Worm (Caenorhabditis elegans) whole organism, L4 larva: ENCODE data around the gene C12D12.1.

Experiments used
- D1046.2 ChIP-seq: fragments of 200-800 bp; sonication (Bioruptor generic); IDR thresholded peaks from 2 replicates; pipeline ENCODE4 v1.3.6; 2022; ENCODE audit warnings: missing genetic modification characterization, missing compliant biosample characterization
- F10B5.3 ChIP-seq: sonication (generic microtip); optimal IDR thresholded peaks from 2 replicates; lab custom pipeline; 2016; ENCODE audit warnings: mild to moderate bottlenecking, missing genetic modification characterization, missing compliant biosample characterization
- F37D6.2 ChIP-seq: sonication (generic microtip); optimal IDR thresholded peaks from 2 replicates; lab custom pipeline; 2016; ENCODE audit warnings: mild to moderate bottlenecking, missing genetic modification characterization, missing compliant biosample characterization
- T26A8.4 ChIP-seq: fragments of 200-800 bp; sonication (Bioruptor generic); IDR thresholded peaks from 2 replicates; pipeline ENCODE4 v1.3.6; 2022; ENCODE audit warnings: missing genetic modification characterization, missing compliant biosample characterization
- Y75B8A.6 ChIP-seq: fragments of 200-800 bp; sonication (Bioruptor generic); IDR thresholded peaks from 2 replicates; pipeline ENCODE4 v1.3.6; 2022; ENCODE audit warnings: missing genetic modification reagents, missing genetic modification characterization, missing compliant biosample characterization
- ZK546.5 ChIP-seq, 2 experiments: sonication (generic microtip); optimal IDR thresholded peaks; 2 replicates each; lab custom pipeline; 2017; ENCODE audit warnings: missing biosample characterization in 2 of 2, missing genetic modification characterization in 2 of 2
- aha-1 ChIP-seq: fragments of 150-350 bp; peaks from one replicate; lab custom pipeline; 2014; ENCODE audit warnings: missing biosample characterization, missing genetic modification characterization
- aly-2 ChIP-seq: sonication (generic microtip); optimal IDR thresholded peaks from 2 replicates; lab custom pipeline; 2018; ENCODE audit warnings: missing biosample characterization, missing genetic modification characterization
- arid-1 ChIP-seq: fragments of 200-800 bp; sonication (Bioruptor generic); conservative IDR thresholded peaks from 2 replicates; pipeline ENCODE4 v1.3.6; 2022; ENCODE audit warnings: missing genetic modification reagents, missing genetic modification characterization, missing compliant biosample characterization
- ceh-44 ChIP-seq: fragments of 200-800 bp; sonication (Bioruptor generic); IDR thresholded peaks from 2 replicates; pipeline ENCODE4 v1.3.6; 2022; ENCODE audit warnings: missing genetic modification reagents, missing genetic modification characterization, missing compliant biosample characterization
- cey-2 ChIP-seq: sonication (generic microtip); optimal IDR thresholded peaks from 3 replicates; lab custom pipeline; 2017; ENCODE audit warnings: missing genetic modification characterization, mild to moderate bottlenecking, missing compliant biosample characterization, antibody characterized with exemption, borderline replicate concordance; ENCODE audit not compliant: insufficient read depth
- daf-16 ChIP-seq, 3 experiments: sonication (generic microtip); optimal IDR thresholded peaks; 2 replicates each; lab custom pipeline; 2016 to 2017; ENCODE audit warnings: missing genetic modification characterization in 3 of 3, missing genetic modification reagents in 3 of 3, mild to moderate bottlenecking in 2 of 3, missing compliant biosample characterization in 2 of 3, missing biosample characterization in 1 of 3, moderate library complexity in 1 of 3
- dmd-8 ChIP-seq: fragments of 200-800 bp; sonication (Bioruptor generic); IDR thresholded peaks from 2 replicates; pipeline ENCODE4 v1.3.6; 2022; ENCODE audit warnings: missing genetic modification characterization, missing compliant biosample characterization
- dpl-1 ChIP-seq: fragments of 150-350 bp; optimal IDR thresholded peaks from 2 replicates; lab custom pipeline; 2014; ENCODE audit warnings: missing biosample characterization, missing genetic modification reagents, missing genetic modification characterization
- dve-1 ChIP-seq: sonication (generic microtip); optimal IDR thresholded peaks from 2 replicates; lab custom pipeline; 2017; ENCODE audit warnings: antibody characterized with exemption, mild to moderate bottlenecking, missing genetic modification characterization, missing compliant biosample characterization; ENCODE audit not compliant: insufficient read depth
- gei-8 ChIP-seq: fragments of 200-800 bp; sonication (Bioruptor generic); optimal IDR thresholded peaks from 2 replicates; lab custom pipeline; 2018; ENCODE audit warnings: mild to moderate bottlenecking, missing genetic modification characterization, missing compliant biosample characterization
- hif-1 ChIP-seq, 2 experiments: sonication (generic microtip); optimal IDR thresholded peaks; 2 replicates each; lab custom pipeline; 2016 to 2017; ENCODE audit warnings: missing compliant biosample characterization in 2 of 2, missing genetic modification characterization in 2 of 2, missing genetic modification reagents in 2 of 2, missing genotype in 2 of 2, mild to moderate bottlenecking in 1 of 2
- hlh-30 ChIP-seq: sonication (generic microtip); optimal IDR thresholded peaks from 2 replicates; lab custom pipeline; 2017; ENCODE audit warnings: antibody characterized with exemption, mild to moderate bottlenecking, missing genetic modification characterization, missing compliant biosample characterization; ENCODE audit not compliant: insufficient read depth
- lin-1 ChIP-seq: fragments of 200-800 bp; sonication (Bioruptor generic); IDR thresholded peaks from 2 replicates; pipeline ENCODE4 v1.3.6; 2022; ENCODE audit warnings: missing genetic modification reagents, missing genetic modification characterization, missing compliant biosample characterization
- lin-13 ChIP-seq: fragments of 150-350 bp; optimal IDR thresholded peaks from 2 replicates; lab custom pipeline; 2014; ENCODE audit warnings: missing biosample characterization, missing genetic modification reagents, missing genetic modification characterization
- lin-15B ChIP-seq: fragments of 150-350 bp; sonication (generic microtip); optimal IDR thresholded peaks from 3 replicates; lab custom pipeline; 2014; ENCODE audit warnings: missing biosample characterization, missing genetic modification characterization
- lin-38 ChIP-seq: fragments of 200-800 bp; sonication (Bioruptor generic); IDR thresholded peaks from 2 replicates; pipeline ENCODE4 v1.3.6; 2022; ENCODE audit warnings: missing genetic modification reagents, missing genetic modification characterization, missing compliant biosample characterization
- lin-39 ChIP-seq: fragments of 150-350 bp; optimal IDR thresholded peaks from 2 replicates; lab custom pipeline; 2014; ENCODE audit warnings: missing biosample characterization, missing genetic modification reagents, missing genetic modification characterization
- lsy-2 ChIP-seq, 2 experiments: fragments of 150-350 bp in 1 of 2; sonication (generic microtip) in 1 of 2; optimal IDR thresholded peaks; 2 replicates each; lab custom pipeline; 2014 to 2017; ENCODE audit warnings: missing biosample characterization in 2 of 2, missing genetic modification characterization in 2 of 2
- mdt-29 ChIP-seq: fragments of 200-800 bp; sonication (Bioruptor generic); IDR thresholded peaks from 2 replicates; pipeline ENCODE4 v1.3.6; 2022; ENCODE audit warnings: missing genetic modification reagents, missing genetic modification characterization, missing compliant biosample characterization
- mep-1 ChIP-seq: fragments of 150-350 bp; sonication (generic microtip); optimal IDR thresholded peaks from 3 replicates; lab custom pipeline; 2014; ENCODE audit warnings: missing biosample characterization, missing genetic modification characterization
- mes-2 ChIP-seq: sonication (generic microtip); optimal IDR thresholded peaks from 2 replicates; lab custom pipeline; 2016; ENCODE audit warnings: missing genotype, mild to moderate bottlenecking, missing genetic modification characterization, missing compliant biosample characterization; ENCODE audit not compliant: poor library complexity, severe bottlenecking
- mxl-2 ChIP-seq: fragments of 200-800 bp; sonication (Bioruptor generic); conservative IDR thresholded peaks from 2 replicates; pipeline ENCODE4 v1.3.6; 2022; ENCODE audit warnings: missing genetic modification reagents, missing genetic modification characterization, missing compliant biosample characterization
- nhr-102 ChIP-seq: sonication (generic microtip); optimal IDR thresholded peaks from 2 replicates; lab custom pipeline; 2016; ENCODE audit warnings: mild to moderate bottlenecking, missing genetic modification characterization, moderate library complexity, missing compliant biosample characterization
- nhr-11 ChIP-seq: fragments of 150-350 bp; optimal IDR thresholded peaks from 2 replicates; lab custom pipeline; 2014; ENCODE audit warnings: missing biosample characterization, missing genetic modification characterization
- nhr-111 ChIP-seq: fragments of 200-800 bp; sonication (Bioruptor generic); optimal IDR thresholded peaks from 2 replicates; lab custom pipeline; 2018; ENCODE audit warnings: mild to moderate bottlenecking, missing genetic modification characterization, missing compliant biosample characterization
- nhr-237 ChIP-seq: sonication (generic microtip); optimal IDR thresholded peaks from 2 replicates; lab custom pipeline; 2017; ENCODE audit warnings: missing biosample characterization, missing genetic modification characterization
- nhr-28 ChIP-seq: fragments of 150-350 bp; optimal IDR thresholded peaks from 2 replicates; lab custom pipeline; 2014; ENCODE audit warnings: missing biosample characterization, missing genetic modification characterization
- nhr-6 ChIP-seq: fragments of 150-350 bp; optimal IDR thresholded peaks from 2 replicates; lab custom pipeline; 2014; ENCODE audit warnings: missing biosample characterization, missing genetic modification characterization
- nhr-77 ChIP-seq: fragments of 150-350 bp; optimal IDR thresholded peaks from 2 replicates; lab custom pipeline; 2014; ENCODE audit warnings: missing biosample characterization, missing genetic modification characterization
- pha-4 ChIP-seq, 2 experiments: fragments of 150-350 bp in 1 of 2; fragments of 200-800 bp in 1 of 2; sonication (Bioruptor generic) in 1 of 2; IDR thresholded peaks in 1 of 2; optimal IDR thresholded peaks in 1 of 2; 2 replicates each; pipeline versions ENCODE4 v1.3.6 to Lab custom; 2014 to 2022; ENCODE audit warnings: missing genetic modification characterization in 2 of 2, missing genetic modification reagents in 2 of 2, missing biosample characterization in 1 of 2, missing compliant biosample characterization in 1 of 2
- php-3 ChIP-seq: fragments of 200-800 bp; sonication (Bioruptor generic); IDR thresholded peaks from 2 replicates; pipeline ENCODE4 v1.3.6; 2022; ENCODE audit warnings: missing genetic modification reagents, missing genetic modification characterization, missing compliant biosample characterization
- saeg-2 ChIP-seq: fragments of 200-800 bp; sonication (Bioruptor generic); IDR thresholded peaks from 2 replicates; pipeline ENCODE4 v1.3.6; 2022; ENCODE audit warnings: missing genetic modification reagents, missing genetic modification characterization, missing compliant biosample characterization
- sdz-12 ChIP-seq: fragments of 200-800 bp; sonication (Bioruptor generic); optimal IDR thresholded peaks from 2 replicates; lab custom pipeline; 2018; ENCODE audit warnings: mild to moderate bottlenecking, missing genetic modification characterization, missing compliant biosample characterization
- set-16 ChIP-seq: fragments of 200-800 bp; sonication (Bioruptor generic); IDR thresholded peaks from 2 replicates; pipeline ENCODE4 v1.3.6; 2022; ENCODE audit warnings: missing genetic modification reagents, missing genetic modification characterization, missing compliant biosample characterization
- skn-1 ChIP-seq: fragments of 150-350 bp; optimal IDR thresholded peaks from 2 replicates; lab custom pipeline; 2014; ENCODE audit warnings: missing biosample characterization, missing genetic modification characterization
- snpc-4 ChIP-seq: fragments of 150-350 bp; optimal IDR thresholded peaks from 2 replicates; lab custom pipeline; 2014; ENCODE audit warnings: missing biosample characterization, missing genetic modification characterization
- unc-39 ChIP-seq: sonication (generic microtip); optimal IDR thresholded peaks from 2 replicates; lab custom pipeline; 2017; ENCODE audit warnings: missing biosample characterization, missing genetic modification characterization
- unc-62 ChIP-seq, 3 experiments: fragments of 150-350 bp in 1 of 3; sonication (generic microtip); optimal IDR thresholded peaks in 2 of 3; peaks in 1 of 3; 1 replicate in 1 of 3; 2 replicates in 2 of 3; lab custom pipeline; 2014 to 2017; ENCODE audit warnings: missing biosample characterization in 3 of 3, missing genetic modification characterization in 3 of 3, missing genetic modification reagents in 3 of 3, missing genotype in 1 of 3
- vab-7 ChIP-seq: fragments of 200-800 bp; sonication (Bioruptor generic); IDR thresholded peaks from 2 replicates; pipeline ENCODE4 v1.3.6; 2022; ENCODE audit warnings: missing genetic modification reagents, missing genetic modification characterization, missing compliant biosample characterization
- zag-1 ChIP-seq: fragments of 150-350 bp; optimal IDR thresholded peaks from 2 replicates; lab custom pipeline; 2014; ENCODE audit warnings: missing biosample characterization, missing genetic modification characterization
- zfp-2 ChIP-seq: sonication (generic microtip); optimal IDR thresholded peaks from 2 replicates; lab custom pipeline; 2016; ENCODE audit warnings: mild to moderate bottlenecking, missing genetic modification characterization, missing compliant biosample characterization
- zip-11 ChIP-seq: fragments of 200-800 bp; sonication (Bioruptor generic); IDR thresholded peaks from 2 replicates; pipeline ENCODE4 v1.3.6; 2022; ENCODE audit warnings: missing genetic modification characterization, missing compliant biosample characterization
- ztf-11 ChIP-seq: fragments of 150-350 bp; optimal IDR thresholded peaks from 2 replicates; lab custom pipeline; 2014; ENCODE audit warnings: missing biosample characterization, missing genetic modification characterization
- ztf-7 ChIP-seq: fragments of 150-350 bp; optimal IDR thresholded peaks from 2 replicates; lab custom pipeline; 2014; ENCODE audit warnings: missing biosample characterization, missing genetic modification characterization

Gene C12D12.1

DNA sequence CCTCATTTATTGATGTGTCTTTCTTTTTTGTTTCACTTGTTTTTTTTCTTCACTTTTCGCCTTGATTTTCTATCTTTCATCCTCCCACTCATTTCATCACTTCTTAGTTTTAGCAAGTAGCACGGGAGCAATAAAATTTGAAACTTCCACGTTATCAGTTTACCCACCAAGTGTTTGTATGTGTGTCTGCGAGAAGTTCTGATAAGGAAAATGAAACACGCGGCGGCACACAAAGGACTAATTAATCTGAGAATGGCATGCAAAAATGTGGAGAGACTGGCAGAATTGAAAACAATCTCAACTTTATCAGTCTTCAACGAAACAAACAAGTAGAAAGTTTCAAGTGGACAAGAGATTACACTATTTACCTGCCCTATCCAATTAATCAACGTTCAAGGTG is 35.2 kb downstream of the C12D12.1 start (continued):
- TF ChIP-seq nhr-77 (tag; lab: Kevin White, UChicago) (peak; percentile 55), snpc-4 (tag; lab: Kevin White, UChicago) (no peak), F37D6.2 (tag; lab: Kevin White, UChicago) (no peak), ceh-44 (GFP tag; lab: Robert Waterston, UW) (no peak), hif-1 (tag; optimal IDR thresholded peaks at IDR 0.05; lab: Kevin White, UChicago) (no peak), ztf-7 (tag; lab: Kevin White, UChicago) (no peak), D1046.2 (GFP tag; lab: Robert Waterston, UW) (no peak), nhr-102 (tag; lab: Kevin White, UChicago) (no peak), mep-1 (tag; lab: Kevin White, UChicago) (no peak), dve-1 (peak; percentile 88), F10B5.3 (tag; lab: Kevin White, UChicago) (no peak), ztf-11 (no peak), hlh-30 (peak; percentile 69), mxl-2 (GFP tag; lab: Robert Waterston, UW) (no peak), vab-7 (GFP tag; lab: Robert Waterston, UW) (no peak), lin-13 (GFP tag; lab: Kevin White, UChicago) (no peak), pha-4 (GFP tag; IDR thresholded peaks at IDR 0.05; lab: Robert Waterston, UW) (no peak), pha-4 (tag; optimal IDR thresholded peaks at IDR 0.05; lab: Kevin White, UChicago) (no peak), zip-11 (GFP tag; lab: Robert Waterston, UW) (no peak), nhr-28 (tag; lab: Kevin White, UChicago) (peak; percentile 89), sdz-12 (GFP tag; lab: Kevin White, UChicago) (no peak), aly-2 (no peak), T26A8.4 (GFP tag; lab: Robert Waterston, UW) (no peak), skn-1 (tag; lab: Kevin White, UChicago) (no peak), nhr-111 (no peak), set-16 (no peak), nhr-11 (tag; lab: Kevin White, UChicago) (no peak), gei-8 (GFP tag; lab: Kevin White, UChicago) (no peak), saeg-2 (GFP tag; lab: Robert Waterston, UW) (no peak), nhr-237 (tag; lab: Kevin White, UChicago) (no peak), unc-62 (GFP tag; optimal IDR thresholded peaks at IDR 0.05 in 1 of 2; lab: Kevin White, UChicago) (peak in 1 of 2 experiments; percentile 78), unc-62 (tag; optimal IDR thresholded peaks at IDR 0.05; lab: Kevin White, UChicago) (no peak), nhr-6 (tag; lab: Kevin White, UChicago) (no peak), Y75B8A.6 (GFP tag; lab: Robert Waterston, UW) (no peak), mes-2 (tag; lab: Kevin White, UChicago) (peak; percentile 8), lin-39 (tag; lab: Kevin White, UChicago) (no peak), zfp-2 (no peak), daf-16 (GFP tag; optimal IDR thresholded peaks at IDR 0.05; lab: Kevin White, UChicago) (no peak), daf-16 (tag; optimal IDR thresholded peaks at IDR 0.05; lab: Kevin White, UChicago) (peak; percentile 92), lsy-2 (tag; optimal IDR thresholded peaks at IDR 0.05; lab: Kevin White, UChicago) (peak in 1 of 2 experiments; percentile 23), zag-1 (tag; lab: Kevin White, UChicago) (no peak), unc-39 (no peak), cey-2 (tag; lab: Kevin White, UChicago) (no peak), dpl-1 (GFP tag; lab: Kevin White, UChicago) (no peak), arid-1 (no peak), mdt-29 (GFP tag; lab: Robert Waterston, UW) (no peak), php-3 (peak; percentile 88), aha-1 (tag; lab: Kevin White, UChicago) (peak; percentile 98), ZK546.5 (tag; optimal IDR thresholded peaks at IDR 0.05; lab: Kevin White, UChicago) (no peak), lin-1 (GFP tag; lab: Robert Waterston, UW) (no peak), lin-38 (GFP tag; lab: Robert Waterston, UW) (no peak), dmd-8 (GFP tag; lab: Robert Waterston, UW) (no peak), lin-15B (tag; lab: Kevin White, UChicago) (no peak)
